Fruit fly (Drosophila melanogaster) whole organism, prepupa: ENCODE data around the gene gskt.
A peak's percentile ranks its signal among the peaks of the same experiment; 100 is the strongest.

Experiments
- Blimp-1 ChIP-seq: fragments of 200-800 bp; sonication (Bioruptor generic); optimal IDR thresholded peaks from 3 replicates; lab custom pipeline; 2017; ENCODE audit warnings: missing biosample characterization, missing genetic modification characterization, mild to moderate bottlenecking, moderate library complexity, missing genetic modification reagents
- CG10669 ChIP-seq: fragments of 200-800 bp; sonication (Bioruptor generic); optimal IDR thresholded peaks from 3 replicates; lab custom pipeline; 2018; ENCODE audit warnings: missing biosample characterization, mild to moderate bottlenecking, missing genetic modification characterization, moderate library complexity
- CG11294 ChIP-seq: fragments of 200-800 bp; sonication (Bioruptor generic); IDR thresholded peaks from 2 replicates; pipeline ENCODE4 v1.3.6; 2022; ENCODE audit warnings: missing biosample characterization, missing genetic modification characterization
- CG11762 ChIP-seq: fragments of 200-800 bp; sonication (Bioruptor generic); optimal IDR thresholded peaks from 3 replicates; lab custom pipeline; 2016; ENCODE audit warnings: missing biosample characterization, missing genetic modification characterization; ENCODE audit not compliant: insufficient read depth
- CG11902 ChIP-seq: fragments of 200-800 bp; sonication (Bioruptor generic); optimal IDR thresholded peaks from 3 replicates; lab custom pipeline; 2016; ENCODE audit warnings: missing biosample characterization, missing genetic modification characterization
- CG15336 ChIP-seq: fragments of 200-800 bp; sonication (Bioruptor generic); IDR thresholded peaks from 2 replicates; pipeline ENCODE4 v1.3.6; 2022; ENCODE audit warnings: missing biosample characterization, missing genetic modification characterization
- CG1621 ChIP-seq: fragments of 200-800 bp; sonication (Bioruptor generic); optimal IDR thresholded peaks from 3 replicates; lab custom pipeline; 2018; ENCODE audit warnings: missing biosample characterization, mild to moderate bottlenecking, missing genetic modification characterization
- CG16779 ChIP-seq: fragments of 200-800 bp; sonication (Bioruptor generic); optimal IDR thresholded peaks from 3 replicates; lab custom pipeline; 2017; ENCODE audit warnings: missing biosample characterization, mild to moderate bottlenecking, missing genetic modification characterization
- CG3032 ChIP-seq: fragments of 200-800 bp; optimal IDR thresholded peaks from 2 replicates; lab custom pipeline; 2019; ENCODE audit warnings: missing biosample characterization, mild to moderate bottlenecking, missing genetic modification characterization, moderate library complexity
- CG31627 ChIP-seq: fragments of 200-800 bp; sonication (Bioruptor generic); optimal IDR thresholded peaks from 3 replicates; lab custom pipeline; 2016; ENCODE audit warnings: missing biosample characterization, missing genetic modification characterization
- CG32006 ChIP-seq: fragments of 200-800 bp; sonication (Bioruptor generic); optimal IDR thresholded peaks from 3 replicates; lab custom pipeline; 2017; ENCODE audit warnings: missing biosample characterization, mild to moderate bottlenecking, missing genetic modification characterization
- CG34406 ChIP-seq: fragments of 200-800 bp; sonication (Bioruptor generic); optimal IDR thresholded peaks from 3 replicates; lab custom pipeline; 2016; ENCODE audit warnings: missing biosample characterization, missing genetic modification characterization
- CG3919 ChIP-seq: fragments of 200-800 bp; sonication (Bioruptor generic); optimal IDR thresholded peaks from 3 replicates; lab custom pipeline; 2016; ENCODE audit warnings: missing biosample characterization, missing genetic modification characterization
- CG4318 ChIP-seq: fragments of 200-800 bp; sonication (Bioruptor generic); optimal IDR thresholded peaks from 3 replicates; lab custom pipeline; 2017; ENCODE audit warnings: missing biosample characterization, mild to moderate bottlenecking, missing genetic modification characterization
- CG6163 ChIP-seq: fragments of 200-800 bp; sonication (Bioruptor generic); IDR thresholded peaks from 3 replicates; pipeline ENCODE4 v1.3.6; 2022; ENCODE audit warnings: missing biosample characterization, missing genetic modification characterization
- CG6276 ChIP-seq: fragments of 200-800 bp; sonication (Bioruptor generic); optimal IDR thresholded peaks from 2 replicates; lab custom pipeline; 2017; ENCODE audit warnings: missing biosample characterization, mild to moderate bottlenecking, missing genetic modification characterization
- CG6792 ChIP-seq: fragments of 200-800 bp; sonication (Bioruptor generic); optimal IDR thresholded peaks from 3 replicates; lab custom pipeline; 2016; ENCODE audit warnings: missing biosample characterization, missing genetic modification characterization
- CG6854 ChIP-seq: fragments of 200-800 bp; sonication (Bioruptor generic); optimal IDR thresholded peaks from 2 replicates; lab custom pipeline; 2017; ENCODE audit warnings: missing biosample characterization, mild to moderate bottlenecking, missing genetic modification characterization
- CG8119 ChIP-seq: fragments of 200-800 bp; sonication (Bioruptor generic); IDR thresholded peaks from 3 replicates; pipeline ENCODE4 v1.3.6; 2022; ENCODE audit warnings: missing biosample characterization, missing genetic modification characterization
- CG8319 ChIP-seq: fragments of 200-800 bp; sonication (Bioruptor generic); optimal IDR thresholded peaks from 3 replicates; lab custom pipeline; 2016; ENCODE audit warnings: missing biosample characterization, missing genetic modification characterization
- Eip78C ChIP-seq: fragments of 200-800 bp; sonication (Bioruptor generic); peaks from one replicate; lab custom pipeline; 2016; ENCODE audit warnings: missing biosample characterization, missing genetic modification characterization
- Eip93F ChIP-seq: fragments of 200-800 bp; sonication (Bioruptor generic); optimal IDR thresholded peaks from 2 replicates; lab custom pipeline; 2016; ENCODE audit warnings: missing biosample characterization, mild to moderate bottlenecking, missing genetic modification characterization
- Ets96B ChIP-seq: fragments of 200-800 bp; optimal IDR thresholded peaks from 2 replicates; lab custom pipeline; 2019; ENCODE audit warnings: missing biosample characterization, mild to moderate bottlenecking, missing genetic modification characterization, moderate library complexity
- Gug ChIP-seq: fragments of 200-800 bp; sonication (Bioruptor generic); IDR thresholded peaks from 2 replicates; pipeline ENCODE4 v1.3.6; 2022; ENCODE audit warnings: missing biosample characterization, missing genetic modification characterization
- Hr38 ChIP-seq: sonication (Bioruptor generic); optimal IDR thresholded peaks from 2 replicates; lab custom pipeline; 2016; ENCODE audit warnings: missing biosample characterization, missing genetic modification characterization
- Hr4 ChIP-seq: fragments of 200-800 bp; sonication (Bioruptor generic); optimal IDR thresholded peaks from 3 replicates; lab custom pipeline; 2016; ENCODE audit warnings: missing biosample characterization, missing genetic modification characterization
- Lpt ChIP-seq: fragments of 200-800 bp; sonication (Bioruptor generic); optimal IDR thresholded peaks from 3 replicates; lab custom pipeline; 2016; ENCODE audit warnings: missing biosample characterization, missing genetic modification characterization
- Met ChIP-seq: fragments of 200-800 bp; sonication (Bioruptor generic); optimal IDR thresholded peaks from 3 replicates; lab custom pipeline; 2016; ENCODE audit warnings: missing biosample characterization, missing genetic modification characterization
- OdsH ChIP-seq: fragments of 200-800 bp; sonication (Bioruptor generic); optimal IDR thresholded peaks from 3 replicates; lab custom pipeline; 2016; ENCODE audit warnings: missing biosample characterization, missing genetic modification characterization
- Smox ChIP-seq: fragments of 200-800 bp; sonication (Bioruptor generic); optimal IDR thresholded peaks from 3 replicates; lab custom pipeline; 2016; ENCODE audit warnings: missing biosample characterization, missing genetic modification characterization
- Sox102F ChIP-seq: fragments of 200-800 bp; sonication (Bioruptor generic); optimal IDR thresholded peaks from 2 replicates; lab custom pipeline; 2016; ENCODE audit warnings: missing biosample characterization, mild to moderate bottlenecking, missing genetic modification characterization
- Sox14 ChIP-seq: fragments of 200-800 bp; sonication (Bioruptor generic); optimal IDR thresholded peaks from 3 replicates; lab custom pipeline; 2016; ENCODE audit warnings: missing biosample characterization, missing genetic modification characterization
- Sox15 ChIP-seq: fragments of 200-800 bp; sonication (Bioruptor generic); optimal IDR thresholded peaks from 3 replicates; lab custom pipeline; 2016; ENCODE audit warnings: missing biosample characterization, missing genetic modification characterization
- achi ChIP-seq: fragments of 200-800 bp; sonication (Bioruptor generic); optimal IDR thresholded peaks from 3 replicates; lab custom pipeline; 2016; ENCODE audit warnings: missing biosample characterization, missing genetic modification characterization
- acj6 ChIP-seq: fragments of 200-800 bp; sonication (Bioruptor generic); optimal IDR thresholded peaks from 3 replicates; lab custom pipeline; 2016; ENCODE audit warnings: missing biosample characterization, missing genetic modification characterization
- cyc ChIP-seq: fragments of 200-800 bp; sonication (Bioruptor generic); optimal IDR thresholded peaks from 3 replicates; lab custom pipeline; 2016; ENCODE audit warnings: missing biosample characterization, missing genetic modification characterization
- dac ChIP-seq: fragments of 200-800 bp; sonication (Bioruptor generic); optimal IDR thresholded peaks from 2 replicates; lab custom pipeline; 2017; ENCODE audit warnings: missing biosample characterization, mild to moderate bottlenecking, missing genetic modification characterization
- fd59A ChIP-seq: fragments of 200-800 bp; sonication (Bioruptor generic); optimal IDR thresholded peaks from 2 replicates; lab custom pipeline; 2017; ENCODE audit warnings: missing biosample characterization, mild to moderate bottlenecking, missing genetic modification characterization, missing genetic modification reagents
- fd85E ChIP-seq: fragments of 200-800 bp; sonication (Bioruptor generic); optimal IDR thresholded peaks from 3 replicates; lab custom pipeline; 2016; ENCODE audit warnings: missing biosample characterization, missing genetic modification characterization
- pdm3 ChIP-seq: fragments of 200-800 bp; sonication (Bioruptor generic); optimal IDR thresholded peaks from 3 replicates; lab custom pipeline; 2016; ENCODE audit warnings: missing biosample characterization, missing genetic modification characterization
- salr ChIP-seq, 2 experiments: fragments of 200-800 bp; sonication (Bioruptor generic); optimal IDR thresholded peaks; 3 replicates each; lab custom pipeline; 2016 to 2018; ENCODE audit warnings: missing biosample characterization in 2 of 2, missing genetic modification characterization in 2 of 2, mild to moderate bottlenecking in 1 of 2
- spab ChIP-seq: fragments of 200-800 bp; sonication (Bioruptor generic); optimal IDR thresholded peaks from 2 replicates; lab custom pipeline; 2017; ENCODE audit warnings: missing biosample characterization, mild to moderate bottlenecking, missing genetic modification characterization, missing genetic modification reagents
- ss ChIP-seq, 2 experiments: fragments of 200-800 bp; sonication (Bioruptor generic); optimal IDR thresholded peaks; 2 replicates in 1 of 2; 3 replicates in 1 of 2; lab custom pipeline; 2017 to 2018; ENCODE audit warnings: mild to moderate bottlenecking in 2 of 2, missing biosample characterization in 2 of 2, missing genetic modification characterization in 2 of 2, moderate library complexity in 1 of 2
- svp ChIP-seq: fragments of 200-800 bp; sonication (Bioruptor generic); peaks from one replicate; lab custom pipeline; 2016; ENCODE audit warnings: missing biosample characterization, missing genetic modification characterization
- topi ChIP-seq: fragments of 200-800 bp; sonication (Bioruptor generic); optimal IDR thresholded peaks from 3 replicates; lab custom pipeline; 2016; ENCODE audit warnings: missing biosample characterization, missing genetic modification characterization
- vri ChIP-seq: fragments of 200-800 bp; sonication (Bioruptor generic); optimal IDR thresholded peaks from 3 replicates; lab custom pipeline; 2016; ENCODE audit warnings: missing biosample characterization, mild to moderate bottlenecking, missing genetic modification characterization

gskt gene

dm6 chr3R:31381216-31381688 lies 9.0 kb downstream of the gskt start (continued):
- TF ChIP-seq Blimp-1 (GFP tag; lab: Kevin White, UChicago) (no peak), OdsH (peak; percentile 44), achi (GFP tag; lab: Kevin White, UChicago) (peak; percentile 55), CG6163 (peak; percentile 51), CG11294 (peak; percentile 49; the same call in 1 of the 2 replicates), Sox14 (GFP tag; lab: Kevin White, UChicago) (peak; percentile 79), pdm3 (GFP tag; lab: Kevin White, UChicago) (peak; percentile 68), vri (GFP tag; lab: Kevin White, UChicago) (peak; percentile 31), CG11902 (no peak), acj6 (peak; percentile 45), CG3919 (GFP tag; lab: Kevin White, UChicago) (no peak), cyc (GFP tag; lab: Kevin White, UChicago) (peak; percentile 48), CG6792 (GFP tag; lab: Kevin White, UChicago) (peak; percentile 27), salr (GFP tag; optimal IDR thresholded peaks at IDR 0.05; lab: Kevin White, UChicago) (peak; percentile 5 to 57), CG4318 (GFP tag; lab: Kevin White, UChicago) (peak; percentile 34), Hr4 (GFP tag; lab: Kevin White, UChicago) (peak; percentile 77), Lpt (no peak), CG31627 (peak; percentile 60), CG6854 (no peak), CG8319 (no peak), Eip78C (GFP tag; lab: Kevin White, UChicago) (no peak)

DNA sequence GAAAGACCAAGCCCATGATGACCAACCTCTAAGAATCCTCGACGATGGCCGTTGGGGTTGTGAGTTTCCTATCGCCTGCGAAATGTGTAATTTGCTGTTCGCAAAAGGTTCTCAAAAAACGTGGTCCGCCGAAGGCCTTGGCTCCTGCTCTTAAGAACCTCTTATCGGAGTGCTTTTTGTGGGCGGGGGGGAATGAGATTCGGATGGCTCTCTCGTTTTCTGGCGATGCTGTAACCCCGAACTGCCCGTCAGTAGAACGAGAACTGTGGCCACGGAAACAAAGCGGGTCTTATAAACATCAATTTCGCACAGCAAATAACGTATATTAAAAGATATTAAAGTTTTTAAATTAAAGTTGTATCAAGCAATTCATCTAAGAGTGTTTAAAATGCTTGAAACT lies 9.6 kb downstream of the gskt start, which contains the start of gene CG1607:
CG1607 (plus strand) TSS at position 249 of the 400 bp plus-strand sequence.
- TF ChIP-seq CG11762 (GFP tag; lab: Kevin White, UChicago) (no peak), CG6854 (peak; percentile 17), Eip78C (GFP tag; lab: Kevin White, UChicago) (peak; percentile 6), svp (GFP tag; lab: Kevin White, UChicago) (peak; percentile 80), vri (GFP tag; lab: Kevin White, UChicago) (peak; percentile 31)

dm6 chr3R:31384108-31384507 lies 11.9 kb downstream of the gskt start:
- TF ChIP-seq CG32006 (peak; percentile 99), Gug (GFP tag; lab: Robert Waterston, UW) (peak; percentile 99), CG10669 (GFP tag; lab: Kevin White, UChicago) (peak; percentile 92), cyc (GFP tag; lab: Kevin White, UChicago) (peak; percentile 99), pdm3 (GFP tag; lab: Kevin White, UChicago) (peak; percentile 98), Eip93F (GFP tag; lab: Kevin White, UChicago) (peak; percentile 98), ss (GFP tag; optimal IDR thresholded peaks at IDR 0.05; lab: Kevin White, UChicago) (peak; percentile 71 to 86), CG11762 (GFP tag; lab: Kevin White, UChicago) (peak; percentile 95), CG8119 (peak; percentile 96), CG15336 (GFP tag; lab: Robert Waterston, UW) (peak; percentile 96), Hr38 (GFP tag; lab: Kevin White, UChicago) (no peak), CG6276 (GFP tag; lab: Kevin White, UChicago) (peak; percentile 96), vri (GFP tag; lab: Kevin White, UChicago) (peak; percentile 98), Ets96B (tag; lab: Kevin White, UChicago) (peak; percentile 96), Smox (GFP tag; lab: Kevin White, UChicago) (peak; percentile 99), salr (GFP tag; optimal IDR thresholded peaks at IDR 0.05; lab: Kevin White, UChicago) (peak; percentile 90 to 95), CG6163 (peak; percentile 98), CG4318 (GFP tag; lab: Kevin White, UChicago) (peak; percentile 97), CG16779 (tag; lab: Kevin White, UChicago) (peak; percentile 97), topi (GFP tag; lab: Kevin White, UChicago) (peak; percentile 99), Sox102F (GFP tag; lab: Kevin White, UChicago) (peak; percentile 99), dac (peak; percentile 99), Met (GFP tag; lab: Kevin White, UChicago) (peak; percentile 99), Sox15 (GFP tag; lab: Kevin White, UChicago) (peak; percentile 98), acj6 (peak; percentile 99), CG1621 (tag; lab: Kevin White, UChicago) (peak; percentile 97), CG8319 (peak; percentile 94), CG34406 (GFP tag; lab: Kevin White, UChicago) (peak; percentile 98), CG3032 (tag; lab: Kevin White, UChicago) (peak; percentile 95), CG11902 (peak; percentile 97), fd59A (GFP tag; lab: Kevin White, UChicago) (peak; percentile 89), Eip78C (GFP tag; lab: Kevin White, UChicago) (peak; percentile 99), CG31627 (peak; percentile 99), spab (peak; percentile 90), fd85E (peak; percentile 93), CG6792 (GFP tag; lab: Kevin White, UChicago) (peak; percentile 99)
